Worm (Caenorhabditis elegans): Measurements from ENCODE around the gene Y11D7A.5.

The Y11D7A.5 gene

DNA sequence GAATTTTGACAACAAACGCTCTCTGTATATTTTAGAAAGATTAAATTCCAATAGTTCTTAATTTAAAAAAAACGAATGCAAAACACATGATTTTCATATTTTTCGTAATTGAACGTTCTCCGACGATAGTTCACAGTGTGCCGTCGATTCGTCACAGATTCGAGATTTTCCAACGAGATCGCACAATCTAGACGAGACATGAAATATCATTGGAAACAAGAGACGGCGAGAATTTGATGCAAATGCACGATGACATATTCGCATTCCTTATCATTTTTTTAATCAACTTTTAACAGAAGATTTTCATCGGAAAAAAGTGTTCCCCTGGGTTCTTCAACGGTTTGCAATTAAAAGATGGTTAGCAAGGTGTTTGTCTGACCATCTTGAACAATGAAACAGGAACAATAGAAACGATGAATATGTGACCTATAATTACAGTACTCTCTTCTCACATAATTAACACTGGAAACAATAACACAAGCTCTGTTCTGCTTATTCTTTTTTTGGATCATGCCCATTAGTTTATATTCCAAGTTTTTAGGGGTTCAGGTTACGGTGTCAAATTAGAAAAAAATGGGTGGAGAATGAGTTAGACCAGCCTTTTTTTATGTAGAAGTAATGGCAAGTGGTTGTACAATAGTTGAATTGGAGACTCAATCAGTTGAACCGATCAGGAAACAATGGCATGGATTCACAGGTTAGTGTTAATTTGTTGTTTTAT is 12.7 kb downstream of the Y11D7A.5 start, which contains the start of gene Y11D7A.3:
Gene Y11D7A.3 (plus strand): TSS at position 671 of the 721 bp plus-strand sequence.
- TF ChIP-seq nhr-43 (tag; optimal IDR thresholded peaks at IDR 0.05; ENCODE audit: poor library complexity, severe bottlenecking), result peak; percentile 31
- peak; percentile 43 for TF ChIP-seq nhr-23 (tag; optimal IDR thresholded peaks at IDR 0.05)
- no peak for TF ChIP-seq snpc-4 (tag; optimal IDR thresholded peaks at IDR 0.05)
- TF ChIP-seq elt-1 (tag; optimal IDR thresholded peaks at IDR 0.05), result peak; percentile 77

DNA sequence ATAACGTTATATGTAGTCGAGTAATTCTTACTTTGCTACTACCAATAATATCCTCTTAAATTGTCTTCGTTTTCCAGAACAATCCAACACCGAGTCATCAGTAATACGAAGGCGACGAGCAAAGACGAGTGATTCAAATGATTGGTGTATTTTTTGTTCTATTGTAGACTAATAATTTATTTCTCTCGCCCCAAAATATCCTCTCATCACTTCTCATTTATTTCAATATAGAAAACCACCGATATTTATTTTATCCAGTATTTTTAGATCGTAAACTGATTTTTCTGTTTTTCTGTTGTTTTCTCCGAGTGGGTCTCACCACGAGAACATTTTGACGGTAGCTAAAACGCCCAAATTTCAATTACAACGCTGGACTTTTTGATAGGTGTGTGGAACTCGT is 17.7 kb downstream of the Y11D7A.5 start:
- TF ChIP-seq nfya-1 (tag; optimal IDR thresholded peaks at IDR 0.05; ENCODE audit: insufficient read depth) (no peak), nhr-77 (tag; optimal IDR thresholded peaks at IDR 0.05) (no peak), elt-3 (tag; optimal IDR thresholded peaks at IDR 0.05) (no peak), unc-39 (tag; optimal IDR thresholded peaks at IDR 0.05) (no peak), nhr-43 (tag; optimal IDR thresholded peaks at IDR 0.05; ENCODE audit: poor library complexity, severe bottlenecking) (no peak), ceh-82 (tag; optimal IDR thresholded peaks at IDR 0.05) (no peak), tbx-2 (tag; optimal IDR thresholded peaks at IDR 0.05) (no peak), lin-39 (tag; optimal IDR thresholded peaks at IDR 0.05) (no peak), egl-27 (tag; optimal IDR thresholded peaks at IDR 0.05) (no peak), ztf-11 (tag; optimal IDR thresholded peaks at IDR 0.05) (no peak), R02D3.7 (tag; optimal IDR thresholded peaks at IDR 0.05) (no peak), zag-1 (tag; optimal IDR thresholded peaks at IDR 0.05) (no peak), aly-2 (tag; optimal IDR thresholded peaks at IDR 0.05) (no peak), ztf-4 (tag; optimal IDR thresholded peaks at IDR 0.05) (no peak), ama-1 (optimal IDR thresholded peaks at IDR 0.05) (no peak), eor-1 (tag; optimal IDR thresholded peaks at IDR 0.05) (no peak), elt-2 (tag; optimal IDR thresholded peaks at IDR 0.05) (no peak), lsy-12 (tag; optimal IDR thresholded peaks at IDR 0.05) (no peak), ZK546.5 (tag; optimal IDR thresholded peaks at IDR 0.05) (no peak)

DNA sequence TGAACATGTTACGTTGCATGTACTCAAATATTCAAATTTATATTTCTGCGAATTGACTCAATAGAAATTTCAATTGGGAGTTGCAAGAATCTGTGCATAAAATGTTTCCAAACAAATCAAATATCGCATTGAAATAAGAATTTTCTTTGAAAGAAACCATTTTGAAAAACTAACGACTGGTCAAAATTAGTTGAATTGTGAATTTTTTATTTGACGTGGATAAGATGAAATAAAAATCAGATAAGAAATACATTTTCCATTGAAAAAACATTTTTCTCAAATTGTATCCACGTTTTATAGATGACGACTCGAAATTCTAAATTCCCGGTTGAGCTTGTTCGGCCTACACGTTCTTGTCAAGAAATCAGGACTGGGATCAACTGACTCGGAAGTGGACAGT is 20.5 kb downstream of the Y11D7A.5 start, which contains the start of gene C46C2.3:
Gene C46C2.3 (plus strand): TSS at position 301 of the 400 bp plus-strand sequence.
- no peak for TF ChIP-seq pqm-1 (tag; optimal IDR thresholded peaks at IDR 0.05)
- TF ChIP-seq ZK546.5 (tag; optimal IDR thresholded peaks at IDR 0.05), result no peak
- no peak for TF ChIP-seq nhr-28 (tag; optimal IDR thresholded peaks at IDR 0.05)
- TF ChIP-seq nhr-237 (tag; optimal IDR thresholded peaks at IDR 0.05), result no peak
- TF ChIP-seq elt-2 (tag; optimal IDR thresholded peaks at IDR 0.05), result no peak

DNA sequence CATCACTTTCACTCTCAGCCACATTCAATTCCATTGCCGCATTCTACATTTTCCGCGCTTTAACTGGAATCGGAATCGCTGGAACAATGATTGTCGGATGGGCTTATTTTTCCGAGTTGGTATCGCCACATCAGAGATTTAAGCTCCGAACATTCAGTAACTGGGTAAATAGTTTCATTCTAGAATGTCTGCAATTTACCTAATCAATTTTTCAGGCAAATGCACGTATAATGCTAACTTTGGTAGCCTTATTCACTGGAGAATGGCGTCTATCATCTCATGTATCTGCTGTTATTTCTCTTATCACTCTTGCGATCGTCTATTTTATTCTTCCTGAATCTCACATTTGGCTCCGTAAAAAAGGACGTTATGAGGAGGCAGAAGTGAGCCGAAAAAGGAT is 26.9 kb downstream of the Y11D7A.5 start:
- TF ChIP-seq fos-1 (tag; optimal IDR thresholded peaks at IDR 0.05), result no peak
- TF ChIP-seq snpc-4 (tag; optimal IDR thresholded peaks at IDR 0.05), result no peak

DNA sequence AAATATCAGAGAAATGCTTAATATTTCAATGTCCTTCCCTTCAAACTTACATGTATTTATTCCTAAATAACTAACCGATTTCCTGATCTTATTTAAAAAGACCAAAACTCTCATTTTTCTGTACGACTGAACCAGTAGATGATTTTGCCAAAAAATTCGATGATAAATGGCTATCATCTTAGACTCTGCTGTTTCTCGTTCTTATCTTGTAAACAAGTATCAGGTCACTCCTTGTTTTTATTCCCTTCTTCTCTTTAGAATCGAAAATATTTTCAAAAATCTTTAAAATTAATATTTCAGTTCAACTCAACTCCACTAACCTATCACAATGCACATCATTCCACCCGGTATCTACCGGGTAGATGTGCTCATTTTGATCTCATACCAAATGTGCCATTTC is 27.9 kb downstream of the Y11D7A.5 start, which contains the start of gene C46C2.2:
Gene C46C2.2 (plus strand): TSS at position 301 of the 400 bp plus-strand sequence.
- TF ChIP-seq ceh-82 (tag; optimal IDR thresholded peaks at IDR 0.05) (no peak), nhr-23 (tag; optimal IDR thresholded peaks at IDR 0.05) (no peak), ceh-16 (tag; optimal IDR thresholded peaks at IDR 0.05) (no peak), ztf-11 (tag; optimal IDR thresholded peaks at IDR 0.05) (no peak), egl-27 (tag; optimal IDR thresholded peaks at IDR 0.05) (no peak), lin-15B (tag; optimal IDR thresholded peaks at IDR 0.05) (no peak), nhr-25 (tag; optimal IDR thresholded peaks at IDR 0.05) (no peak), ceh-9 (tag; optimal IDR thresholded peaks at IDR 0.05) (no peak), tbx-2 (tag; optimal IDR thresholded peaks at IDR 0.05) (no peak), eor-1 (tag; optimal IDR thresholded peaks at IDR 0.05) (no peak), pqm-1 (tag; optimal IDR thresholded peaks at IDR 0.05) (no peak), nhr-28 (tag; optimal IDR thresholded peaks at IDR 0.05) (no peak), fos-1 (tag; optimal IDR thresholded peaks at IDR 0.05) (no peak), nhr-12 (tag; optimal IDR thresholded peaks at IDR 0.05) (no peak), ama-1 (optimal IDR thresholded peaks at IDR 0.05) (no peak)

DNA sequence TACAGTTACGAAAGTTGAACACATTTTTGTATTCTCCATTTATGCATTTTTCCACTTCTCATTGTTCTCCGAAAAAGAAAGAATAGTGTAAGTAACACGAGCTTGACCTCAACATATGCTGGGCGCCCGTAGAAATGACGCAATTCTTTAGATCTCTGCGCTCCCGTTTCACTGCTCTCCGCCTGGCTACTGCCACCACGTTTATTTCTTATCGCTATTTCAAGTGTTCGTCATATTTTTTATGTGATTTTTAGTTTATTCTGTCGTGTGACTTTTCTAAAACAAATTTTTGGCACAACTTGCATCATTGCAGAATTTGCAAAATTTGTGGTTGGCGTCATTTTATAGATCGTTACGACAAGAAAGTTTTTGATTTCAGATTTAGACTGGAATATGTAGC is 28.4 kb downstream of the Y11D7A.5 start:
- peak; percentile 70 for TF ChIP-seq elt-2 (tag; optimal IDR thresholded peaks at IDR 0.05)
- TF ChIP-seq pqm-1 (tag; optimal IDR thresholded peaks at IDR 0.05), result peak; percentile 25
- TF ChIP-seq ceh-9 (tag; optimal IDR thresholded peaks at IDR 0.05), result no peak
